Worm (Caenorhabditis elegans) whole organism, late embryonic: ENCODE results near the gene arl-1.
A peak's percentile ranks its signal among the peaks of the same experiment; 100 is the strongest.

ENCODE experiments used
- C08G9.2 ChIP-seq: sonication (generic microtip); optimal IDR thresholded peaks from 2 replicates; lab custom pipeline; 2016; ENCODE audit warnings: mild to moderate bottlenecking, missing genetic modification characterization, moderate library complexity, missing compliant biosample characterization
- C38D4.7 ChIP-seq: fragments of 200-800 bp; sonication (Bioruptor generic); optimal IDR thresholded peaks from 2 replicates; lab custom pipeline; 2018; ENCODE audit warnings: mild to moderate bottlenecking, missing genetic modification characterization, moderate library complexity, missing compliant biosample characterization
- K09A11.1 ChIP-seq: sonication (generic microtip); optimal IDR thresholded peaks from 2 replicates; lab custom pipeline; 2017; ENCODE audit warnings: antibody characterized with exemption, mild to moderate bottlenecking, missing genetic modification characterization, missing compliant biosample characterization; ENCODE audit not compliant: insufficient read depth
- Y22D7AL.16 ChIP-seq: sonication (generic microtip); optimal IDR thresholded peaks from 2 replicates; lab custom pipeline; 2016; ENCODE audit warnings: missing genetic modification characterization, missing compliant biosample characterization
- ahr-1 ChIP-seq: sonication (generic microtip); optimal IDR thresholded peaks from 2 replicates; lab custom pipeline; 2016; ENCODE audit warnings: missing genetic modification characterization, missing compliant biosample characterization
- ama-1 ChIP-seq: fragments of 150-350 bp; optimal IDR thresholded peaks from 2 replicates; lab custom pipeline; 2014
- ceh-14 ChIP-seq: sonication (generic microtip); optimal IDR thresholded peaks from 2 replicates; lab custom pipeline; 2016; ENCODE audit warnings: missing genotype, missing genetic modification characterization, missing compliant biosample characterization
- ceh-2 ChIP-seq: sonication (generic microtip); optimal IDR thresholded peaks from 2 replicates; lab custom pipeline; 2016; ENCODE audit warnings: missing genotype, missing genetic modification characterization, missing compliant biosample characterization
- ceh-22 ChIP-seq: sonication (generic microtip); optimal IDR thresholded peaks from 2 replicates; lab custom pipeline; 2017; ENCODE audit warnings: missing biosample characterization, missing genetic modification characterization
- ceh-30 ChIP-seq: fragments of 150-350 bp; optimal IDR thresholded peaks from 2 replicates; lab custom pipeline; 2014; ENCODE audit warnings: missing biosample characterization, missing genetic modification characterization
- ceh-31 ChIP-seq: sonication (generic microtip); optimal IDR thresholded peaks from 2 replicates; lab custom pipeline; 2016; ENCODE audit warnings: missing genetic modification characterization, missing compliant biosample characterization
- ceh-34 ChIP-seq: sonication (generic microtip); optimal IDR thresholded peaks from 2 replicates; lab custom pipeline; 2016; ENCODE audit warnings: mild to moderate bottlenecking, missing genetic modification characterization, missing compliant biosample characterization
- ceh-45 ChIP-seq: fragments of 200-800 bp; sonication (Bioruptor generic); IDR thresholded peaks from 2 replicates; pipeline ENCODE4 v1.3.6; 2022; ENCODE audit warnings: missing genetic modification reagents, missing genetic modification characterization, missing compliant biosample characterization
- ceh-48 ChIP-seq: sonication (generic microtip); optimal IDR thresholded peaks from 2 replicates; lab custom pipeline; 2016; ENCODE audit warnings: missing genetic modification characterization, inconsistent platforms, missing compliant biosample characterization
- che-1 ChIP-seq: sonication (generic microtip); optimal IDR thresholded peaks from 2 replicates; lab custom pipeline; 2016; ENCODE audit warnings: mild to moderate bottlenecking, missing genetic modification characterization, missing compliant biosample characterization
- elt-2 ChIP-seq: sonication (generic microtip); optimal IDR thresholded peaks from 2 replicates; lab custom pipeline; 2016; ENCODE audit warnings: missing genetic modification reagents, missing genetic modification characterization, missing compliant biosample characterization
- elt-4 ChIP-seq: sonication (generic microtip); optimal IDR thresholded peaks from 2 replicates; lab custom pipeline; 2016; ENCODE audit warnings: missing genetic modification characterization, missing compliant biosample characterization
- ets-4 ChIP-seq: sonication (generic microtip); optimal IDR thresholded peaks from 2 replicates; lab custom pipeline; 2016; ENCODE audit warnings: missing genetic modification characterization, missing compliant biosample characterization
- fax-1 ChIP-seq: sonication (generic microtip); optimal IDR thresholded peaks from 2 replicates; lab custom pipeline; 2016; ENCODE audit warnings: missing genotype, missing genetic modification characterization, missing compliant biosample characterization
- gmeb-2 ChIP-seq: sonication (generic microtip); optimal IDR thresholded peaks from 2 replicates; lab custom pipeline; 2016; ENCODE audit warnings: missing genetic modification characterization, inconsistent platforms, missing compliant biosample characterization
- hlh-13 ChIP-seq: fragments of 200-800 bp; sonication (Bioruptor generic); optimal IDR thresholded peaks from 2 replicates; lab custom pipeline; 2018; ENCODE audit warnings: mild to moderate bottlenecking, missing genetic modification characterization, missing compliant biosample characterization
- hlh-30 ChIP-seq: sonication (generic microtip); optimal IDR thresholded peaks from 2 replicates; lab custom pipeline; 2017; ENCODE audit warnings: antibody characterized with exemption, missing genetic modification characterization, missing compliant biosample characterization; ENCODE audit not compliant: insufficient read depth
- hlh-6 ChIP-seq: sonication (generic microtip); optimal IDR thresholded peaks from 2 replicates; lab custom pipeline; 2016; ENCODE audit warnings: missing genotype, missing genetic modification characterization, missing compliant biosample characterization
- hlh-8 ChIP-seq: sonication (generic microtip); optimal IDR thresholded peaks from 2 replicates; lab custom pipeline; 2016; ENCODE audit warnings: missing genotype, missing genetic modification characterization, missing compliant biosample characterization
- madf-2 ChIP-seq: sonication (generic microtip); optimal IDR thresholded peaks from 2 replicates; lab custom pipeline; 2017; ENCODE audit warnings: missing genetic modification characterization, missing compliant biosample characterization
- nfya-1 ChIP-seq: sonication (generic microtip); optimal IDR thresholded peaks from 2 replicates; lab custom pipeline; 2017; ENCODE audit warnings: missing genetic modification characterization, mild to moderate bottlenecking, missing compliant biosample characterization, antibody characterized with exemption, moderate library complexity
- nhr-11 ChIP-seq: fragments of 150-350 bp; optimal IDR thresholded peaks from 2 replicates; lab custom pipeline; 2014; ENCODE audit warnings: missing biosample characterization, missing genetic modification characterization
- nhr-232 ChIP-seq: sonication (generic microtip); optimal IDR thresholded peaks from 2 replicates; lab custom pipeline; 2016; ENCODE audit warnings: missing genetic modification characterization, missing compliant biosample characterization
- npax-4 ChIP-seq: sonication (generic microtip); optimal IDR thresholded peaks from 2 replicates; lab custom pipeline; 2016; ENCODE audit warnings: missing genetic modification characterization, missing compliant biosample characterization
- pax-1 ChIP-seq: fragments of 150-350 bp; optimal IDR thresholded peaks from 2 replicates; lab custom pipeline; 2014; ENCODE audit warnings: missing biosample characterization, missing genetic modification characterization
- pha-2 ChIP-seq: sonication (generic microtip); optimal IDR thresholded peaks from 2 replicates; lab custom pipeline; 2017; ENCODE audit warnings: mild to moderate bottlenecking, missing genetic modification characterization, missing compliant biosample characterization
- rnt-1 ChIP-seq: sonication (generic microtip); optimal IDR thresholded peaks from 2 replicates; lab custom pipeline; 2016; ENCODE audit warnings: missing genetic modification characterization, missing compliant biosample characterization
- sox-4 ChIP-seq: sonication (generic microtip); optimal IDR thresholded peaks from 2 replicates; lab custom pipeline; 2017; ENCODE audit warnings: mild to moderate bottlenecking, missing genetic modification characterization, inconsistent platforms, missing compliant biosample characterization
- tbx-2 ChIP-seq: sonication (generic microtip); optimal IDR thresholded peaks from 2 replicates; lab custom pipeline; 2016; ENCODE audit warnings: missing genetic modification characterization, missing compliant biosample characterization
- tbx-7 ChIP-seq: sonication (generic microtip); optimal IDR thresholded peaks from 2 replicates; lab custom pipeline; 2016; ENCODE audit warnings: missing genotype, missing genetic modification characterization, missing compliant biosample characterization
- unc-3 ChIP-seq, 2 experiments: fragments of 200-800 bp in 1 of 2; sonication (Bioruptor generic) in 1 of 2; sonication (generic microtip) in 1 of 2; conservative IDR thresholded peaks in 1 of 2; optimal IDR thresholded peaks in 1 of 2; 2 replicates each; pipeline versions ENCODE4 v1.3.6 to Lab custom; 2016 to 2022; ENCODE audit warnings: missing compliant biosample characterization in 2 of 2, missing genetic modification characterization in 2 of 2, missing genetic modification reagents in 1 of 2
- unc-55 ChIP-seq: sonication (generic microtip); optimal IDR thresholded peaks from 2 replicates; lab custom pipeline; 2017; ENCODE audit warnings: missing biosample characterization, missing genetic modification reagents, missing genetic modification characterization
- unc-86 ChIP-seq: sonication (generic microtip); optimal IDR thresholded peaks from 2 replicates; lab custom pipeline; 2016; ENCODE audit warnings: missing genetic modification characterization, missing compliant biosample characterization
- ztf-16 ChIP-seq: sonication (generic microtip); optimal IDR thresholded peaks from 2 replicates; lab custom pipeline; 2017; ENCODE audit warnings: missing genetic modification characterization, missing compliant biosample characterization

The arl-1 gene

DNA sequence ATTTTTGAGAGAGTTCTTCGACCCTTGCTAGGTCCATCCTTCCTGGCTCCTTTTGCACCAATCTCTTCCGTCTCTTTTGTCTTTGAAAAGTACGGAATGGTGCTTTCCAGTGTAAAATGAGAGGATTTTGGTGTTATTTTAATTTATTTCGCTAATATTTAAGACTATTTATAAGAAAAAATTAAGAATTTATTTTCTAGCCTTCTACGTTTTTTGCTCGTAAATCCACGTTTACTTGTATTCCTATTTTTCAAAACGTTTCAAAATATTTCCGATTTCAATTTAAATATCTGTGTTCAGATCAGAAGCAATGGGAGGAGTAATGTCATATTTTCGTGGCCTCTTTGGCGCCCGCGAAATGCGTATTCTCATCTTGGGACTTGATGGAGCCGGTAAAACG lies at the start of gene arl-1:
arl-1 (plus strand) TSS at position 301 of the 400 bp plus-strand sequence.
- TF ChIP-seq hlh-8 (tag; lab: Kevin White, UChicago) (no peak), ceh-30 (tag; lab: Kevin White, UChicago) (no peak), unc-86 (tag; lab: Kevin White, UChicago) (no peak), ceh-14 (tag; lab: Kevin White, UChicago) (no peak), hlh-30 (no peak), nhr-11 (no peak), C08G9.2 (tag; lab: Kevin White, UChicago) (no peak), ceh-34 (tag; lab: Kevin White, UChicago) (no peak), ceh-31 (tag; lab: Kevin White, UChicago) (no peak), rnt-1 (tag; lab: Kevin White, UChicago) (no peak), ahr-1 (no peak), hlh-6 (tag; lab: Kevin White, UChicago) (no peak), npax-4 (tag; lab: Kevin White, UChicago) (no peak), ceh-48 (no peak)

DNA sequence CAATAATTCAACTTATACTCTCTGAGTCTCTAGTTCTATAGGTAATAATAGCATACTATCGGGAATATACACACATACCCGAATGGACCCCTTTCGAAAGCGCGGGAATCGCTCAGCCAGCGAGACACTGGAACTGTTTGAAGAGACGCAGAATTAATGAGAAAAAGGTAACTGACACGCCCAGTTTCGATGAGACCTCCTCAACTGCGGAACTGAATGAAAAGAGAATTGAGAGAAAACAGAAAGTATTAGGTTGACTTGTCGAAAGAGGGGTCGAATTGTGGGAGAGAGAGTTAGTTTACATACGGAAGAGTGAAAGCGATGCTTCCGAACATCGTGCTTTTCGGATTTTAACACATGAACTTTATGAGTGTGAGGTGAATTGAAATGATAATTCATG lies 49.8 kb upstream of the arl-1 start:
- no peak for TF ChIP-seq ceh-48
- TF ChIP-seq che-1, result no peak
- TF ChIP-seq unc-3 (GFP tag; conservative IDR thresholded peaks at IDR 0.05; lab: Robert Waterston, UW), result no peak
- no peak for TF ChIP-seq unc-3 (tag; optimal IDR thresholded peaks at IDR 0.05; lab: Kevin White, UChicago)
- no peak for TF ChIP-seq ama-1 (lab: Kevin White, UChicago)
- TF ChIP-seq tbx-2 (tag; lab: Kevin White, UChicago), result peak; percentile 48
- TF ChIP-seq gmeb-2, result no peak
- no peak for TF ChIP-seq ceh-2 (tag; lab: Kevin White, UChicago)
- TF ChIP-seq elt-2 (tag; lab: Kevin White, UChicago), result no peak
- TF ChIP-seq elt-4 (tag; lab: Kevin White, UChicago), result no peak
- no peak for TF ChIP-seq sox-4 (tag; lab: Kevin White, UChicago)
- no peak for TF ChIP-seq ceh-45 (GFP tag; lab: Robert Waterston, UW)
- no peak for TF ChIP-seq C08G9.2 (tag; lab: Kevin White, UChicago)
- TF ChIP-seq madf-2 (tag; lab: Kevin White, UChicago), result no peak
- no peak for TF ChIP-seq hlh-6 (tag; lab: Kevin White, UChicago)
- TF ChIP-seq ztf-16 (tag; lab: Kevin White, UChicago), result no peak
- no peak for TF ChIP-seq hlh-8 (tag; lab: Kevin White, UChicago)
- no peak for TF ChIP-seq pax-1 (tag; lab: Kevin White, UChicago)
- TF ChIP-seq fax-1 (tag; lab: Kevin White, UChicago), result no peak
- peak; percentile 51 for TF ChIP-seq nfya-1 (tag; lab: Kevin White, UChicago)
- no peak for TF ChIP-seq unc-55 (GFP tag; lab: Kevin White, UChicago)
- no peak for TF ChIP-seq hlh-13
- no peak for TF ChIP-seq ahr-1
- TF ChIP-seq K09A11.1 (tag; lab: Kevin White, UChicago), result no peak
- no peak for TF ChIP-seq ceh-30 (tag; lab: Kevin White, UChicago)
- no peak for TF ChIP-seq C38D4.7
- peak; percentile 16 for TF ChIP-seq pha-2
- TF ChIP-seq ets-4 (tag; lab: Kevin White, UChicago), result no peak
- no peak for TF ChIP-seq tbx-7 (tag; lab: Kevin White, UChicago)
- TF ChIP-seq Y22D7AL.16 (tag; lab: Kevin White, UChicago), result no peak
- TF ChIP-seq nhr-232 (tag; lab: Kevin White, UChicago), result no peak
- TF ChIP-seq ceh-31 (tag; lab: Kevin White, UChicago), result peak; percentile 8
- no peak for TF ChIP-seq ceh-14 (tag; lab: Kevin White, UChicago)
- peak; percentile 65 for TF ChIP-seq ceh-34 (tag; lab: Kevin White, UChicago)

DNA sequence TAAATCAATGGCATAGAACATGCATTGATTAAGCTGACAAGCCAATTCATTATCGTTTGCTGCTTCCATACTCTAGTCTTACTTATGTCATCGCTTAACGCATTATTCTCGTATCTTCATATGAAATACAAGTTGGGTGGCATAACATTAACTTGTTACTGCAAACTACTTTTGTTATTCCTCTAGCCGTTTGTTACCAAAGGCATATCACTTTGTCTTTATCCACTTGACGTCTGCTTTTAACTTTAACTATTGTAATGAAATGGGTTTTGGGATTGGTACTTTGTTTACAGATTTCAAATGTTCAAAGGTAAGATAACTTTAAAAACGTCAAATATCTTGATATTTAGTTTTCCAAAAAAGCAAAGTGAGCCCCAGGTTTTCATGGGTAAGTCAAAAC lies 45.7 kb upstream of the arl-1 start, which contains the start of gene W01C9.2:
W01C9.2 (plus strand) TSS at position 301 of the 400 bp plus-strand sequence.
- TF ChIP-seq hlh-6 (tag; lab: Kevin White, UChicago) (no peak), ceh-34 (tag; lab: Kevin White, UChicago) (no peak), ceh-22 (tag; lab: Kevin White, UChicago) (no peak), hlh-8 (tag; lab: Kevin White, UChicago) (no peak), C38D4.7 (no peak), fax-1 (tag; lab: Kevin White, UChicago) (no peak)
- TF ChIP-seq, all 69 proteins: peak for 0
